Worm (Caenorhabditis elegans) whole organism, L4/young adult: ENCODE measurements around the gene Y51A2B.4.

Experiments
- W03F9.2 ChIP-seq: fragments of 150-350 bp; optimal IDR thresholded peaks from 2 replicates; lab custom pipeline; 2014; ENCODE audit warnings: missing biosample characterization, missing genetic modification characterization
- him-1 ChIP-seq: sonication (generic microtip); optimal IDR thresholded peaks from 2 replicates; lab custom pipeline; 2016; ENCODE audit warnings: missing genotype, missing genetic modification reagents, missing genetic modification characterization, missing compliant biosample characterization

DNA sequence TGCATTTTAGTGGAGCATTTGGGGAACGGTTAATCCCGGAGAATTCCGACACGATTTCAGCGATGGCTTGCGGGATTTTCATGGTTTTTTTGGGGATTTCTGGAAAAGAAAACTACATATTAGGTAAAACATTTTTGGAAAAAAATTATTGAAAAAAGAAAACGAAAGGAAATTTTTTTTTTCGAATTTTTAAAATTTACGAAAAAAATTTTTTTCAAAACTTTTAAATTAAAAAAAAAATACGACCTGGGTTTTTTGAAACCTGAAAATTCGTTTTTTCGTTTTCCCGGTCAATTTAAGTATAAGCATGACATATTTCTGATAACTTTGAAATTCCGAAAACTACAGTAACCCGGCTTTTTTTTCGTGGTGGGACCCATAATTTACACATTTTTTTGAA lies 49.1 kb downstream of the Y51A2B.4 start, which contains the start of gene C08E8.10:
- TF ChIP-seq W03F9.2 (tag; lab: Kevin White, UChicago), result no peak
- no peak for TF ChIP-seq him-1 (tag; lab: Kevin White, UChicago)
